Fruit fly (Drosophila melanogaster) whole organism, embryonic: ENCODE results near the gene Parg.

Source experiments
- Adf1 ChIP-seq: fragments of 200-800 bp; sonication (Bioruptor generic); IDR thresholded peaks from 2 replicates; pipeline ENCODE4 v1.3.6; 2022; ENCODE audit warnings: missing biosample characterization, missing genetic modification characterization
- CG11504 ChIP-seq: fragments of 200-800 bp; sonication (Bioruptor generic); optimal IDR thresholded peaks from 3 replicates; lab custom pipeline; 2019; ENCODE audit warnings: missing biosample characterization, mild to moderate bottlenecking, missing genetic modification characterization, moderate library complexity
- CG12155 ChIP-seq: fragments of 200-800 bp; sonication (Bioruptor generic); optimal IDR thresholded peaks from 3 replicates; lab custom pipeline; 2016; ENCODE audit warnings: missing biosample characterization, missing genetic modification characterization
- CG15269 ChIP-seq: fragments of 200-800 bp; sonication (Bioruptor generic); optimal IDR thresholded peaks from 2 replicates; lab custom pipeline; 2018; ENCODE audit warnings: missing biosample characterization, mild to moderate bottlenecking, missing genetic modification characterization, moderate library complexity
- CG1529 ChIP-seq: fragments of 200-800 bp; sonication (Bioruptor generic); optimal IDR thresholded peaks from 3 replicates; lab custom pipeline; 2018; ENCODE audit warnings: missing biosample characterization, missing genetic modification characterization
- CG15479 ChIP-seq: fragments of 200-800 bp; sonication (Bioruptor generic); optimal IDR thresholded peaks from 3 replicates; lab custom pipeline; 2019; ENCODE audit warnings: missing biosample characterization, mild to moderate bottlenecking, missing genetic modification characterization, moderate library complexity
- CG16815 ChIP-seq: fragments of 200-800 bp; sonication (Bioruptor generic); optimal IDR thresholded peaks from 3 replicates; lab custom pipeline; 2017; ENCODE audit warnings: missing biosample characterization, mild to moderate bottlenecking, missing genetic modification characterization
- CG17612 ChIP-seq: fragments of 200-800 bp; sonication (Bioruptor generic); IDR thresholded peaks from 2 replicates; pipeline ENCODE4 v1.3.6; 2022; ENCODE audit warnings: missing biosample characterization, missing genetic modification characterization
- CG17802 ChIP-seq: fragments of 200-800 bp; sonication (Bioruptor generic); optimal IDR thresholded peaks from 2 replicates; lab custom pipeline; 2018; ENCODE audit warnings: missing biosample characterization, mild to moderate bottlenecking, missing genetic modification characterization, moderate library complexity
- CG17912 ChIP-seq: fragments of 200-800 bp; sonication (Bioruptor generic); optimal IDR thresholded peaks from 2 replicates; lab custom pipeline; 2018; ENCODE audit warnings: missing biosample characterization, mild to moderate bottlenecking, missing genetic modification characterization
- CG32772 ChIP-seq: fragments of 200-800 bp; sonication (Bioruptor generic); IDR thresholded peaks from 2 replicates; pipeline ENCODE4 v1.3.6; 2022; ENCODE audit warnings: missing biosample characterization, missing genetic modification characterization
- CG3281 ChIP-seq: fragments of 200-800 bp; sonication (Bioruptor generic); optimal IDR thresholded peaks from 3 replicates; lab custom pipeline; 2017; ENCODE audit warnings: missing biosample characterization, mild to moderate bottlenecking, missing genetic modification characterization
- CG33557 ChIP-seq: fragments of 200-800 bp; sonication (Bioruptor generic); optimal IDR thresholded peaks from 2 replicates; lab custom pipeline; 2019; ENCODE audit warnings: missing biosample characterization, mild to moderate bottlenecking, missing genetic modification characterization, moderate library complexity
- CG3847 ChIP-seq: fragments of 200-800 bp; sonication (Bioruptor generic); IDR thresholded peaks from 2 replicates; pipeline ENCODE4 v1.3.6; 2022; ENCODE audit warnings: missing biosample characterization, missing genetic modification characterization
- CG3995 ChIP-seq: fragments of 200-800 bp; sonication (Bioruptor generic); optimal IDR thresholded peaks from 3 replicates; lab custom pipeline; 2016; ENCODE audit warnings: missing biosample characterization, missing genetic modification characterization
- CG5953 ChIP-seq: fragments of 200-800 bp; sonication (Bioruptor generic); IDR thresholded peaks from 2 replicates; pipeline ENCODE4 v1.3.6; 2022; ENCODE audit warnings: missing biosample characterization, missing genetic modification characterization
- CG7556 ChIP-seq: fragments of 200-800 bp; sonication (Bioruptor generic); optimal IDR thresholded peaks from 2 replicates; lab custom pipeline; 2017; ENCODE audit warnings: missing biosample characterization, mild to moderate bottlenecking, missing genetic modification characterization
- CG7963 ChIP-seq: fragments of 200-800 bp; sonication (Bioruptor generic); IDR thresholded peaks from 3 replicates; pipeline ENCODE4 v1.3.6; 2022; ENCODE audit warnings: missing biosample characterization, missing genetic modification characterization; ENCODE audit not compliant: partially characterized antibody
- CG8924 ChIP-seq: fragments of 200-800 bp; optimal IDR thresholded peaks from 3 replicates; lab custom pipeline; 2019; ENCODE audit warnings: missing biosample characterization, mild to moderate bottlenecking, missing genetic modification characterization, moderate library complexity
- CTCF ChIP-seq: fragments of 200-800 bp; sonication (Bioruptor generic); optimal IDR thresholded peaks from 2 replicates; lab custom pipeline; 2017; ENCODE audit warnings: missing biosample characterization, mild to moderate bottlenecking, missing genetic modification characterization, moderate library complexity
- D19A ChIP-seq: fragments of 200-800 bp; optimal IDR thresholded peaks from 3 replicates; lab custom pipeline; 2019; ENCODE audit warnings: missing biosample characterization, mild to moderate bottlenecking, missing genetic modification characterization, moderate library complexity
- Dip3 ChIP-seq: fragments of 200-800 bp; sonication (Bioruptor generic); optimal IDR thresholded peaks from 3 replicates; lab custom pipeline; 2016; ENCODE audit warnings: missing biosample characterization, missing genetic modification characterization
- Doc3 ChIP-seq: fragments of 200-800 bp; sonication (Bioruptor generic); IDR thresholded peaks from 3 replicates; pipeline ENCODE4 v1.3.6; 2022; ENCODE audit warnings: missing biosample characterization, missing genetic modification characterization; ENCODE audit not compliant: partially characterized antibody
- E2f2 ChIP-seq: fragments of 200-800 bp; sonication (Bioruptor generic); IDR thresholded peaks from 2 replicates; pipeline ENCODE4 v1.3.6; 2022; ENCODE audit warnings: missing biosample characterization, missing genetic modification characterization
- Fer3 ChIP-seq: fragments of 200-800 bp; sonication (Bioruptor generic); optimal IDR thresholded peaks from 2 replicates; lab custom pipeline; 2018; ENCODE audit warnings: missing biosample characterization, mild to moderate bottlenecking, missing genetic modification characterization, moderate library complexity
- GATAe ChIP-seq: fragments of 200-800 bp; sonication (Bioruptor generic); conservative IDR thresholded peaks from 2 replicates; pipeline ENCODE4 v1.3.6; 2022; ENCODE audit warnings: missing biosample characterization, missing genetic modification characterization
- H2.0 ChIP-seq: fragments of 200-800 bp; sonication (Bioruptor generic); IDR thresholded peaks from 2 replicates; pipeline ENCODE4 v1.3.6; 2022; ENCODE audit warnings: missing biosample characterization, missing genetic modification characterization
- Hr51 ChIP-seq, 2 experiments: fragments of 200-800 bp; sonication (Bioruptor generic); optimal IDR thresholded peaks; 2 replicates in 1 of 2; 3 replicates in 1 of 2; lab custom pipeline; 2016 to 2018; ENCODE audit warnings: missing biosample characterization in 2 of 2, missing genetic modification characterization in 2 of 2, mild to moderate bottlenecking in 1 of 2, moderate library complexity in 1 of 2
- MESR4 ChIP-seq: fragments of 200-800 bp; sonication (Bioruptor generic); optimal IDR thresholded peaks from 2 replicates; lab custom pipeline; 2018; ENCODE audit warnings: missing biosample characterization, mild to moderate bottlenecking, missing genetic modification characterization, moderate library complexity
- Oli ChIP-seq: fragments of 200-800 bp; sonication (Bioruptor generic); optimal IDR thresholded peaks from 2 replicates; lab custom pipeline; 2018; ENCODE audit warnings: missing biosample characterization, mild to moderate bottlenecking, missing genetic modification characterization, moderate library complexity
- Optix ChIP-seq: fragments of 200-800 bp; sonication (Bioruptor generic); IDR thresholded peaks from 3 replicates; pipeline ENCODE4 v1.3.6; 2022; ENCODE audit warnings: missing biosample characterization, missing genetic modification characterization
- Rfx ChIP-seq: fragments of 200-800 bp; sonication (Bioruptor generic); IDR thresholded peaks from 2 replicates; pipeline ENCODE4 v1.3.6; 2022; ENCODE audit warnings: missing biosample characterization, missing genetic modification characterization
- Side ChIP-seq: fragments of 200-800 bp; sonication (Bioruptor generic); optimal IDR thresholded peaks from 2 replicates; lab custom pipeline; 2016; ENCODE audit warnings: missing biosample characterization, missing genetic modification characterization
- Xrp1 ChIP-seq: fragments of 200-800 bp; sonication (Bioruptor generic); IDR thresholded peaks from 2 replicates; pipeline ENCODE4 v1.3.6; 2022; ENCODE audit warnings: missing biosample characterization, missing genetic modification characterization
- crol ChIP-seq: fragments of 200-800 bp; sonication (Bioruptor generic); IDR thresholded peaks from 2 replicates; pipeline ENCODE4 v1.3.6; 2022; ENCODE audit warnings: missing biosample characterization, missing genetic modification characterization
- dpn ChIP-seq, 2 experiments: fragments of 200-800 bp; sonication (Bioruptor generic); optimal IDR thresholded peaks; 3 replicates each; lab custom pipeline; 2016; ENCODE audit warnings: missing biosample characterization in 2 of 2, missing genetic modification characterization in 2 of 2
- ewg ChIP-seq: fragments of 200-800 bp; sonication (Bioruptor generic); optimal IDR thresholded peaks from 3 replicates; lab custom pipeline; 2017; ENCODE audit warnings: mild to moderate bottlenecking, missing biosample characterization, missing genetic modification reagents, missing genetic modification characterization
- eyg ChIP-seq: fragments of 200-800 bp; sonication (Bioruptor generic); optimal IDR thresholded peaks from 3 replicates; lab custom pipeline; 2016; ENCODE audit warnings: missing biosample characterization, missing genetic modification characterization
- ftz-f1 ChIP-seq: fragments of 200-800 bp; sonication (Bioruptor generic); optimal IDR thresholded peaks from 2 replicates; lab custom pipeline; 2016; ENCODE audit warnings: missing biosample characterization, missing genetic modification characterization
- gcm ChIP-seq: fragments of 200-800 bp; sonication (Bioruptor generic); optimal IDR thresholded peaks from 2 replicates; lab custom pipeline; 2019; ENCODE audit warnings: missing biosample characterization, mild to moderate bottlenecking, missing genetic modification characterization, moderate library complexity
- gsb-n ChIP-seq: fragments of 200-800 bp; sonication (Bioruptor generic); optimal IDR thresholded peaks from 3 replicates; lab custom pipeline; 2018; ENCODE audit warnings: missing biosample characterization, mild to moderate bottlenecking, missing genetic modification characterization
- hbn ChIP-seq: fragments of 200-800 bp; sonication (Bioruptor generic); IDR thresholded peaks from 2 replicates; pipeline ENCODE4 v1.3.6; 2022; ENCODE audit warnings: missing biosample characterization, missing genetic modification characterization; ENCODE audit not compliant: partially characterized antibody
- pho ChIP-seq: fragments of 200-800 bp; sonication (Bioruptor generic); optimal IDR thresholded peaks from 2 replicates; lab custom pipeline; 2016; ENCODE audit warnings: missing biosample characterization, missing genetic modification characterization
- pnt ChIP-seq: fragments of 200-800 bp; sonication (Bioruptor generic); optimal IDR thresholded peaks from 3 replicates; lab custom pipeline; 2016; ENCODE audit warnings: missing biosample characterization, missing genetic modification characterization
- run ChIP-seq: fragments of 200-800 bp; sonication (Bioruptor generic); optimal IDR thresholded peaks from 3 replicates; lab custom pipeline; 2018; ENCODE audit warnings: missing biosample characterization, mild to moderate bottlenecking, missing genetic modification characterization
- salm ChIP-seq: fragments of 200-800 bp; sonication (Bioruptor generic); optimal IDR thresholded peaks from 2 replicates; lab custom pipeline; 2018; ENCODE audit warnings: missing biosample characterization, mild to moderate bottlenecking, missing genetic modification characterization
- schlank ChIP-seq: fragments of 200-800 bp; sonication (Bioruptor generic); optimal IDR thresholded peaks from 2 replicates; lab custom pipeline; 2018; ENCODE audit warnings: missing biosample characterization, mild to moderate bottlenecking, missing genetic modification characterization
- slp2 ChIP-seq: fragments of 200-800 bp; sonication (Bioruptor generic); optimal IDR thresholded peaks from 2 replicates; lab custom pipeline; 2016; ENCODE audit warnings: missing biosample characterization, missing genetic modification characterization
- tx ChIP-seq: fragments of 200-800 bp; sonication (Bioruptor generic); optimal IDR thresholded peaks from 2 replicates; lab custom pipeline; 2016; ENCODE audit warnings: missing biosample characterization, missing genetic modification characterization
- usp ChIP-seq: fragments of >200 bp; optimal IDR thresholded peaks from 2 replicates; lab custom pipeline; 2017; ENCODE audit warnings: missing biosample characterization, missing genetic modification characterization
- vfl ChIP-seq: fragments of 200-800 bp; sonication (Bioruptor generic); optimal IDR thresholded peaks from 2 replicates; lab custom pipeline; 2016; ENCODE audit warnings: missing biosample characterization, missing genetic modification characterization

Gene Parg

dm6 chrX:3677847-3678411 lies 6.6 kb upstream of the Parg start (continued):
- TF ChIP-seq run (tag; lab: Kevin White, UChicago) (peak; percentile 68), Fer3 (tag; lab: Kevin White, UChicago) (peak; percentile 60), ftz-f1 (GFP tag; lab: Kevin White, UChicago) (no peak), CG3847 (GFP tag; lab: Robert Waterston, UW) (peak; percentile 52), Rfx (GFP tag; lab: Robert Waterston, UW) (peak; percentile 57; the same call in 1 of the 2 replicates), Side (no peak), Doc3 (GFP tag; lab: Robert Waterston, UW) (no peak), CG7963 (no peak), CG8924 (peak; percentile 92), tx (GFP tag; lab: Kevin White, UChicago) (no peak), CG3995 (GFP tag; lab: Kevin White, UChicago) (peak; percentile 3), Hr51 (GFP tag; optimal IDR thresholded peaks at IDR 0.05; lab: Kevin White, UChicago) (peak; percentile 36 to 91), slp2 (GFP tag; lab: Kevin White, UChicago) (no peak), ewg (peak; percentile 77), GATAe (GFP tag; lab: Robert Waterston, UW) (no peak), CG32772 (GFP tag; lab: Robert Waterston, UW) (peak; percentile 58), CG7556 (GFP tag; lab: Kevin White, UChicago) (peak; percentile 94), CG15479 (GFP tag; lab: Kevin White, UChicago) (no peak), Oli (tag; lab: Kevin White, UChicago) (peak; percentile 92), CG3281 (GFP tag; lab: Kevin White, UChicago) (peak; percentile 81), vfl (no peak), gcm (peak; percentile 81), MESR4 (GFP tag; lab: Kevin White, UChicago) (no peak), hbn (GFP tag; lab: Robert Waterston, UW) (no peak), CG15269 (tag; lab: Kevin White, UChicago) (peak; percentile 87), CG17912 (GFP tag; lab: Kevin White, UChicago) (no peak), CTCF (GFP tag; lab: Kevin White, UChicago) (peak; percentile 14), Adf1 (GFP tag; lab: Robert Waterston, UW) (no peak), CG33557 (peak; percentile 74), pho (GFP tag; lab: Kevin White, UChicago) (no peak), pnt (GFP tag; lab: Kevin White, UChicago) (peak; percentile 19), CG17802 (tag; lab: Kevin White, UChicago) (peak; percentile 52), CG17612 (GFP tag; lab: Robert Waterston, UW) (no peak), usp (no peak), Dip3 (GFP tag; lab: Kevin White, UChicago) (peak; percentile 48), CG16815 (GFP tag; lab: Kevin White, UChicago) (peak; percentile 76), dpn (GFP tag; optimal IDR thresholded peaks at IDR 0.05; lab: Kevin White, UChicago) (peak; percentile 5 to 69), Xrp1 (GFP tag; lab: Robert Waterston, UW) (peak; percentile 82), CG11504 (tag; lab: Kevin White, UChicago) (peak; percentile 92), CG12155 (peak; percentile 37), D19A (tag; lab: Kevin White, UChicago) (peak; percentile 93), E2f2 (GFP tag; lab: Robert Waterston, UW) (peak; percentile 51), eyg (GFP tag; lab: Kevin White, UChicago) (no peak), Optix (GFP tag; lab: Robert Waterston, UW) (peak; percentile 67; the same call in 1 of the 3 replicates), CG1529 (GFP tag; lab: Kevin White, UChicago) (peak; percentile 73), schlank (tag; lab: Kevin White, UChicago) (no peak), crol (GFP tag; lab: Robert Waterston, UW) (peak; percentile 27; the same call in 1 of the 2 replicates), salm (tag; lab: Kevin White, UChicago) (peak; percentile 75), H2.0 (GFP tag; lab: Robert Waterston, UW) (peak; percentile 39), gsb-n (tag; lab: Kevin White, UChicago) (peak; percentile 88), CG5953 (GFP tag; lab: Robert Waterston, UW) (peak; percentile 21; the same call in 1 of the 2 replicates)
